Worm (Caenorhabditis elegans) whole organism, young adult: ENCODE results near the gene ZK1127.4.

Experiments used
- F39B2.1 ChIP-seq: fragments of 200-800 bp; sonication (Bioruptor generic); IDR thresholded peaks from 2 replicates; pipeline ENCODE4 v1.3.6; 2022; ENCODE audit warnings: missing genetic modification reagents, missing genetic modification characterization, missing compliant biosample characterization
- F49E8.2 ChIP-seq: sonication (generic microtip); optimal IDR thresholded peaks from 3 replicates; lab custom pipeline; 2017; ENCODE audit warnings: missing genetic modification characterization, mild to moderate bottlenecking, missing compliant biosample characterization, antibody characterized with exemption, moderate library complexity; ENCODE audit not compliant: insufficient read depth
- Y56A3A.18 ChIP-seq: fragments of 200-800 bp; sonication (Bioruptor generic); IDR thresholded peaks from 2 replicates; pipeline ENCODE4 v1.3.6; 2022; ENCODE audit warnings: missing genetic modification reagents, missing genetic modification characterization, missing compliant biosample characterization
- Y79H2A.3 ChIP-seq: fragments of 200-800 bp; sonication (Bioruptor generic); conservative IDR thresholded peaks from 2 replicates; pipeline ENCODE4 v1.3.6; 2022; ENCODE audit warnings: missing genetic modification reagents, missing genetic modification characterization, missing compliant biosample characterization
- ama-1 ChIP-seq, 3 experiments: fragments of 150-350 bp in 1 of 3; sonication (generic microtip) in 2 of 3; optimal IDR thresholded peaks; 2 replicates each; lab custom pipeline; 2014 to 2018; ENCODE audit warnings: missing biosample characterization in 2 of 3, missing genetic modification characterization in 2 of 3, missing genetic modification reagents in 2 of 3
- attf-3 ChIP-seq: fragments of 200-800 bp; sonication (Bioruptor generic); conservative IDR thresholded peaks from 2 replicates; pipeline ENCODE4 v1.3.6; 2022; ENCODE audit warnings: missing genetic modification reagents, missing genetic modification characterization, missing compliant biosample characterization
- attf-5 ChIP-seq: fragments of 200-800 bp; sonication (Bioruptor generic); optimal IDR thresholded peaks from 2 replicates; lab custom pipeline; 2018; ENCODE audit warnings: mild to moderate bottlenecking, missing genetic modification characterization, missing compliant biosample characterization
- ceh-100 ChIP-seq: fragments of 200-800 bp; sonication (Bioruptor generic); IDR thresholded peaks from 2 replicates; pipeline ENCODE4 v1.3.6; 2022; ENCODE audit warnings: missing genetic modification reagents, missing genetic modification characterization, missing compliant biosample characterization
- lag-1 ChIP-seq: fragments of 200-800 bp; sonication (Bioruptor generic); IDR thresholded peaks from 2 replicates; pipeline ENCODE4 v1.3.6; 2022; ENCODE audit warnings: missing genetic modification reagents, missing genetic modification characterization, missing compliant biosample characterization
- madf-10 ChIP-seq: sonication (generic microtip); optimal IDR thresholded peaks from 2 replicates; lab custom pipeline; 2016; ENCODE audit warnings: mild to moderate bottlenecking, missing genetic modification characterization, missing compliant biosample characterization
- mel-28 ChIP-seq: sonication (generic microtip); optimal IDR thresholded peaks from 2 replicates; lab custom pipeline; 2016; ENCODE audit warnings: borderline replicate concordance, mild to moderate bottlenecking, missing genetic modification characterization, missing compliant biosample characterization
- snpc-4 ChIP-seq, 5 experiments: fragments of 150-350 bp in 1 of 5; sonication (generic microtip) in 4 of 5; optimal IDR thresholded peaks; 2 replicates each; lab custom pipeline; 2014 to 2018; ENCODE audit warnings: missing genetic modification characterization in 5 of 5, missing biosample characterization in 3 of 5, antibody characterized with exemption in 2 of 5, mild to moderate bottlenecking in 2 of 5, missing compliant biosample characterization in 2 of 5, missing genotype in 2 of 5, moderate library complexity in 2 of 5, missing genetic modification reagents in 1 of 5
- ztf-18 ChIP-seq: sonication (generic microtip); optimal IDR thresholded peaks from 2 replicates; lab custom pipeline; 2016; ENCODE audit warnings: missing genotype, mild to moderate bottlenecking, missing genetic modification characterization, missing compliant biosample characterization
- ztf-6 ChIP-seq: fragments of 200-800 bp; sonication (Bioruptor generic); IDR thresholded peaks from 2 replicates; pipeline ENCODE4 v1.3.6; 2022; ENCODE audit warnings: missing genetic modification reagents, missing genetic modification characterization, missing compliant biosample characterization

ce11 chrII:7012592-7012991 lies 41.2 kb upstream of the ZK1127.4 start, which contains the start of gene sqv-7:
- no peak for TF ChIP-seq F49E8.2 (tag; lab: Kevin White, UChicago)
- TF ChIP-seq ztf-18 (tag; lab: Kevin White, UChicago): no peak
- no peak for TF ChIP-seq Y56A3A.18 (GFP tag; lab: Robert Waterston, UW)
- TF ChIP-seq Y79H2A.3 (GFP tag; lab: Robert Waterston, UW): no peak
- no peak for TF ChIP-seq snpc-4 (GFP tag; optimal IDR thresholded peaks at IDR 0.05; lab: Kevin White, UChicago)
- TF ChIP-seq snpc-4 (tag; optimal IDR thresholded peaks at IDR 0.05; lab: Kevin White, UChicago): no peak
- no peak for TF ChIP-seq mel-28 (tag; lab: Kevin White, UChicago)
- no peak for TF ChIP-seq attf-5 (GFP tag; lab: Kevin White, UChicago)
- TF ChIP-seq ama-1 (optimal IDR thresholded peaks at IDR 0.05; lab: Kevin White, UChicago): no peak
- TF ChIP-seq ama-1 (GFP tag; optimal IDR thresholded peaks at IDR 0.05; lab: Kevin White, UChicago): no peak
- no peak for TF ChIP-seq attf-3 (GFP tag; lab: Robert Waterston, UW)
- TF ChIP-seq ztf-6 (GFP tag; lab: Robert Waterston, UW): no peak
- TF ChIP-seq madf-10 (tag; lab: Kevin White, UChicago): no peak
- no peak for TF ChIP-seq ceh-100 (GFP tag; lab: Robert Waterston, UW)
- TF ChIP-seq F39B2.1 (GFP tag; lab: Robert Waterston, UW): no peak
- no peak for TF ChIP-seq lag-1 (GFP tag; lab: Robert Waterston, UW)
